Worm (Caenorhabditis elegans) whole organism, L1 larva: ENCODE results near the gene mma-1.
A peak's percentile ranks its signal among the peaks of the same experiment; 100 is the strongest.

Experiments used
- C16A3.4 ChIP-seq: fragments of 150-350 bp; optimal IDR thresholded peaks from 2 replicates; lab custom pipeline; 2014; ENCODE audit warnings: missing biosample characterization, missing genetic modification characterization
- C34B4.2 ChIP-seq: sonication (generic microtip); optimal IDR thresholded peaks from 2 replicates; lab custom pipeline; 2017; ENCODE audit warnings: mild to moderate bottlenecking, missing genetic modification characterization, missing compliant biosample characterization
- F16B12.6 ChIP-seq: fragments of 150-350 bp; optimal IDR thresholded peaks from 2 replicates; lab custom pipeline; 2014; ENCODE audit warnings: missing biosample characterization, missing genetic modification characterization
- Y116A8C.19 ChIP-seq: sonication (generic microtip); optimal IDR thresholded peaks from 2 replicates; lab custom pipeline; 2016; ENCODE audit warnings: missing compliant biosample characterization, missing genetic modification characterization, borderline replicate concordance
- alr-1 ChIP-seq: fragments of 200-800 bp; sonication (Bioruptor generic); optimal IDR thresholded peaks from 2 replicates; lab custom pipeline; 2018; ENCODE audit warnings: borderline replicate concordance, mild to moderate bottlenecking, missing genetic modification characterization, missing compliant biosample characterization
- blmp-1 ChIP-seq: fragments of 150-350 bp; optimal IDR thresholded peaks from 2 replicates; lab custom pipeline; 2014; ENCODE audit warnings: missing biosample characterization, missing genetic modification characterization
- ceh-8 ChIP-seq: fragments of 200-800 bp; sonication (Bioruptor generic); optimal IDR thresholded peaks from 2 replicates; lab custom pipeline; 2018; ENCODE audit warnings: mild to moderate bottlenecking, missing genetic modification characterization, moderate library complexity, missing compliant biosample characterization
- ceh-82 ChIP-seq, 3 experiments: fragments of 150-350 bp in 1 of 3; sonication (generic microtip) in 2 of 3; optimal IDR thresholded peaks; 2 replicates each; lab custom pipeline; 2014 to 2017; ENCODE audit warnings: missing biosample characterization in 3 of 3, missing genetic modification characterization in 3 of 3
- ceh-88 ChIP-seq: fragments of 200-800 bp; sonication (Bioruptor generic); IDR thresholded peaks from 2 replicates; pipeline ENCODE4 v1.3.6; 2022; ENCODE audit warnings: missing genetic modification characterization, missing compliant biosample characterization
- dpl-1 ChIP-seq, 3 experiments: fragments of 150-350 bp in 2 of 3; sonication (generic microtip) in 1 of 3; optimal IDR thresholded peaks; 2 replicates each; lab custom pipeline; 2014 to 2017; ENCODE audit warnings: missing biosample characterization in 3 of 3, missing genetic modification characterization in 3 of 3, missing genetic modification reagents in 3 of 3
- dsc-1 ChIP-seq: sonication (generic microtip); optimal IDR thresholded peaks from 2 replicates; lab custom pipeline; 2016; ENCODE audit warnings: mild to moderate bottlenecking, missing genetic modification characterization, missing compliant biosample characterization
- egl-13 ChIP-seq: sonication (generic microtip); optimal IDR thresholded peaks from 2 replicates; lab custom pipeline; 2016; ENCODE audit warnings: missing genotype, missing genetic modification reagents, missing genetic modification characterization, missing compliant biosample characterization
- egl-27 ChIP-seq, 2 experiments: fragments of 150-350 bp in 1 of 2; sonication (generic microtip); optimal IDR thresholded peaks; 3 replicates each; lab custom pipeline; 2017 to 2018; ENCODE audit warnings: missing biosample characterization in 2 of 2, missing genetic modification characterization in 2 of 2, missing genetic modification reagents in 2 of 2
- elt-3 ChIP-seq, 6 experiments: fragments of 150-350 bp in 1 of 6; sonication (generic microtip); optimal IDR thresholded peaks; 2 replicates each; lab custom pipeline; 2017 to 2018; ENCODE audit warnings: missing biosample characterization in 6 of 6, missing genetic modification characterization in 6 of 6, inconsistent platforms in 1 of 6
- fkh-4 ChIP-seq: sonication (generic microtip); optimal IDR thresholded peaks from 2 replicates; lab custom pipeline; 2016; ENCODE audit warnings: missing compliant biosample characterization, missing genetic modification characterization, borderline replicate concordance
- fkh-8 ChIP-seq: sonication (generic microtip); optimal IDR thresholded peaks from 2 replicates; lab custom pipeline; 2016; ENCODE audit warnings: mild to moderate bottlenecking, missing genetic modification characterization, missing compliant biosample characterization
- fos-1 ChIP-seq: fragments of 150-350 bp; optimal IDR thresholded peaks from 2 replicates; lab custom pipeline; 2014; ENCODE audit warnings: missing biosample characterization, missing genetic modification characterization
- hlh-4 ChIP-seq: sonication (generic microtip); optimal IDR thresholded peaks from 2 replicates; lab custom pipeline; 2016; ENCODE audit warnings: mild to moderate bottlenecking, missing genetic modification characterization, missing compliant biosample characterization
- irx-1 ChIP-seq: sonication (generic microtip); optimal IDR thresholded peaks from 2 replicates; lab custom pipeline; 2016; ENCODE audit warnings: missing genetic modification characterization, missing compliant biosample characterization
- jun-1 ChIP-seq: fragments of 150-350 bp; optimal IDR thresholded peaks from 2 replicates; lab custom pipeline; 2014; ENCODE audit warnings: missing biosample characterization, missing genetic modification reagents, missing genetic modification characterization
- lin-13 ChIP-seq: fragments of 150-350 bp; optimal IDR thresholded peaks from 2 replicates; lab custom pipeline; 2014; ENCODE audit warnings: missing biosample characterization, missing genetic modification reagents, missing genetic modification characterization
- lin-14 ChIP-seq: fragments of 200-800 bp; sonication (Bioruptor generic); optimal IDR thresholded peaks from 2 replicates; lab custom pipeline; 2018; ENCODE audit warnings: mild to moderate bottlenecking, missing genetic modification characterization, moderate library complexity, missing compliant biosample characterization
- lin-15B ChIP-seq: fragments of 150-350 bp; sonication (generic microtip); optimal IDR thresholded peaks from 3 replicates; lab custom pipeline; 2014; ENCODE audit warnings: missing biosample characterization, missing genetic modification characterization
- lin-39 ChIP-seq: fragments of 150-350 bp; optimal IDR thresholded peaks from 2 replicates; lab custom pipeline; 2014; ENCODE audit warnings: missing biosample characterization, missing genetic modification reagents, missing genetic modification characterization
- lsy-2 ChIP-seq, 2 experiments: fragments of 150-350 bp; optimal IDR thresholded peaks; 2 replicates each; lab custom pipeline; 2014; ENCODE audit warnings: missing biosample characterization in 2 of 2, missing genetic modification characterization in 2 of 2
- mab-9 ChIP-seq: fragments of 200-800 bp; sonication (Bioruptor generic); IDR thresholded peaks from 2 replicates; pipeline ENCODE4 v1.3.6; 2022; ENCODE audit warnings: missing genetic modification reagents, missing genetic modification characterization, missing compliant biosample characterization
- nhr-12 ChIP-seq: sonication (generic microtip); optimal IDR thresholded peaks from 2 replicates; lab custom pipeline; 2017; ENCODE audit warnings: missing biosample characterization, missing genetic modification characterization
- nhr-20 ChIP-seq: sonication (generic microtip); optimal IDR thresholded peaks from 2 replicates; lab custom pipeline; 2016; ENCODE audit warnings: mild to moderate bottlenecking, missing genetic modification characterization, missing compliant biosample characterization
- nhr-76 ChIP-seq: sonication (generic microtip); optimal IDR thresholded peaks from 2 replicates; lab custom pipeline; 2017; ENCODE audit warnings: missing biosample characterization, missing genetic modification characterization
- nhr-77 ChIP-seq: fragments of 150-350 bp; optimal IDR thresholded peaks from 2 replicates; lab custom pipeline; 2014; ENCODE audit warnings: missing biosample characterization, missing genetic modification characterization
- nhr-84 ChIP-seq: sonication (generic microtip); optimal IDR thresholded peaks from 2 replicates; lab custom pipeline; 2017; ENCODE audit warnings: missing biosample characterization, missing genetic modification characterization
- nhr-85 ChIP-seq: sonication (generic microtip); peaks from one replicate; lab custom pipeline; 2016; ENCODE audit warnings: missing genetic modification characterization, inconsistent platforms, missing compliant biosample characterization
- pax-3 ChIP-seq: fragments of 200-800 bp; sonication (Bioruptor generic); optimal IDR thresholded peaks from 2 replicates; lab custom pipeline; 2018; ENCODE audit warnings: mild to moderate bottlenecking, missing genetic modification characterization, moderate library complexity, missing compliant biosample characterization
- snu-23 ChIP-seq: sonication (generic microtip); optimal IDR thresholded peaks from 2 replicates; lab custom pipeline; 2016; ENCODE audit warnings: missing genetic modification characterization, missing compliant biosample characterization
- sox-4 ChIP-seq: sonication (generic microtip); optimal IDR thresholded peaks from 2 replicates; lab custom pipeline; 2016; ENCODE audit warnings: missing genetic modification characterization, missing compliant biosample characterization
- sptf-1 ChIP-seq: fragments of 150-350 bp; optimal IDR thresholded peaks from 2 replicates; lab custom pipeline; 2014; ENCODE audit warnings: missing biosample characterization, missing genetic modification characterization
- unc-98 ChIP-seq: fragments of 200-800 bp; sonication (Bioruptor generic); IDR thresholded peaks from 2 replicates; pipeline ENCODE4 v1.3.6; 2022; ENCODE audit warnings: missing genetic modification characterization, missing compliant biosample characterization
- zag-1 ChIP-seq: fragments of 150-350 bp; optimal IDR thresholded peaks from 2 replicates; lab custom pipeline; 2014; ENCODE audit warnings: missing biosample characterization, missing genetic modification characterization
- zip-4 ChIP-seq: fragments of 200-800 bp; sonication (Bioruptor generic); optimal IDR thresholded peaks from 2 replicates; lab custom pipeline; 2018; ENCODE audit warnings: mild to moderate bottlenecking, missing genetic modification characterization, moderate library complexity, missing compliant biosample characterization

The mma-1 gene

ce11 chrV:12576495-12576947 is 19.6 kb downstream of the mma-1 start, which contains the start of gene grl-23:
Gene grl-23 (minus strand): TSS chrV:12576897.
- TF ChIP-seq C34B4.2 (tag; lab: Kevin White, UChicago): no peak
- TF ChIP-seq nhr-12: no peak
- TF ChIP-seq ceh-88 (GFP tag; lab: Robert Waterston, UW): no peak
- TF ChIP-seq lin-39 (tag; lab: Kevin White, UChicago): no peak
- no peak for TF ChIP-seq hlh-4 (tag; lab: Kevin White, UChicago)
- no peak for TF ChIP-seq ceh-82 (tag; optimal IDR thresholded peaks at IDR 0.05; lab: Kevin White, UChicago)
- TF ChIP-seq unc-98 (GFP tag; lab: Robert Waterston, UW): no peak
- TF ChIP-seq lin-13 (GFP tag; lab: Kevin White, UChicago): no peak
- no peak for TF ChIP-seq nhr-77 (tag; lab: Kevin White, UChicago)
- TF ChIP-seq sptf-1 (tag; lab: Kevin White, UChicago): no peak

DNA sequence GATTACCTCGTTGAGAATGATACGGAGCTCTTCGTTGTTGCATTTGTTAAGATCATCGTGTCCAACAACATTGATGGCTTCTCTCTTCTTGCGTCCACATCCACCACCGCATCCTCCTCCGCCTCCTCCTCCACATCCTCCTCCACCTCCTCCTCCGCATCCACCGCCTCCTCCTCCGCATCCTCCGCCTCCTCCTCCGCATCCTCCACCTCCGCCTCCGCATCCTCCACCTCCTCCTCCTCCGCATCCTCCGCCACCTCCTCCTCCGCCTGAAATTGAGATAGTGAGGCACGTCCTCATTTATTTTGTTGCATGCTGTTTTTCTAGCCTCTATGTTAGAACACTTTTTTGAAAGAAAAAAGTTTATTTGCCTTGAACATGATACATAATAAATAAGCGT is 20.2 kb downstream of the mma-1 start:
- TF ChIP-seq nhr-85 (tag; lab: Kevin White, UChicago) (no peak), ceh-8 (peak; percentile 68)

ce11 chrV:12570271-12570670 is 25.8 kb downstream of the mma-1 start:
- TF ChIP-seq egl-27 (tag; optimal IDR thresholded peaks at IDR 0.05; lab: Kevin White, UChicago) (no peak), dsc-1 (peak; percentile 69), fkh-8 (tag; lab: Kevin White, UChicago) (peak; percentile 42), pax-3 (tag; lab: Kevin White, UChicago) (peak; percentile 60)

DNA sequence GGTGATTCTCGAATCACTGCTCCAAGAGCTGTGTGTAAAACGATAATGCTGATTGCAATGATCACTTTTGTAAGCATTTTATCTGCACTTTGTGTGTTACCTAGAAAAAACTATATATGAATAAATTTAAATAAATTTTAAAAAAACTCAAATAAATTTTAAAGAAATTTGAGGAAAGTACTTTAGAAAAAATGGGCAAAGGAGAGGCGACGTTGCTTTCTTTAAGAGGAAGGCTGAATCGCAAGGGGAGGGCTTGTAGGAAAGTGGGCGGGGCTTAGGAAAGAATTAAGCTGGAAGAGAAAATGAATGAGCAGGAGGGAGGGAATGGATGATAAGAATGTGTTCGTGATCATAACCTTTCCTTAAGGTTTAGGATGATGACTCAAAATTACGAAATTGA is 28.2 kb downstream of the mma-1 start, which contains the start of gene E02A10.4:
E02A10.4 (minus strand) TSS at position 101 of the 400 bp plus-strand sequence.
- TF ChIP-seq jun-1 (tag; lab: Kevin White, UChicago): no peak
- no peak for TF ChIP-seq lsy-2 (tag; optimal IDR thresholded peaks at IDR 0.05; lab: Kevin White, UChicago)
- no peak for TF ChIP-seq zip-4 (GFP tag; lab: Kevin White, UChicago)

DNA sequence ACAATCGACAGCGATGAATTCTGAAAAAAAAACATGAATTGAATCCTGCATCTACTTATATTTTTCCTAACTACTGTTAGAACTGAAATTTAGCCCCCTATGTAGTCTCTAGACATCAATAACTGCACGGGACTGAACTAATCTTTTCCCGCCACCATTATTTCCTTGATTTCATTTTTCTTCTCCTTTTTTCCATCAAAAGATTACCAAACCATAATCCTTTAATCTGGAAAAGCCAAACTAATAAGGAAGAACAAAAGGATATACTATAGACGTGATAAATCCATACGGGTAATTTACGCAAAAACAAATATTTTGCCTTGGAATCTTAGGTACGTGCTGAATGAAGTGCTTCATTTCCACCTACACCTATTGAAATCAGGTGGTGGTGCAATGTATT is 28.8 kb downstream of the mma-1 start:
- no peak for TF ChIP-seq dpl-1 (GFP tag; optimal IDR thresholded peaks at IDR 0.05; lab: Kevin White, UChicago)
- TF ChIP-seq mab-9 (GFP tag; lab: Robert Waterston, UW): no peak
- no peak for TF ChIP-seq alr-1 (tag; lab: Kevin White, UChicago)
- no peak for TF ChIP-seq zag-1 (tag; lab: Kevin White, UChicago)
- TF ChIP-seq egl-13 (tag; lab: Kevin White, UChicago): no peak
- no peak for TF ChIP-seq nhr-76
- TF ChIP-seq F16B12.6: no peak
- no peak for TF ChIP-seq elt-3 (tag; optimal IDR thresholded peaks at IDR 0.05; lab: Kevin White, UChicago)
- no peak for TF ChIP-seq lin-14 (GFP tag; lab: Kevin White, UChicago)
- TF ChIP-seq Y116A8C.19 (tag; lab: Kevin White, UChicago): no peak
- no peak for TF ChIP-seq irx-1 (tag; lab: Kevin White, UChicago)
- TF ChIP-seq lsy-2 (tag; optimal IDR thresholded peaks at IDR 0.05; lab: Kevin White, UChicago): no peak
- no peak for TF ChIP-seq C16A3.4 (tag; lab: Kevin White, UChicago)
- TF ChIP-seq blmp-1 (tag; lab: Kevin White, UChicago): no peak
- TF ChIP-seq fos-1 (tag; lab: Kevin White, UChicago): no peak
- peak; percentile 33 for TF ChIP-seq sox-4 (tag; lab: Kevin White, UChicago)
- TF ChIP-seq lin-15B (tag; lab: Kevin White, UChicago): no peak
- TF ChIP-seq pax-3 (tag; lab: Kevin White, UChicago): peak; percentile 68
- TF ChIP-seq unc-98 (GFP tag; lab: Robert Waterston, UW): no peak
- no peak for TF ChIP-seq nhr-84 (tag; lab: Kevin White, UChicago)
- TF ChIP-seq lin-39 (tag; lab: Kevin White, UChicago): no peak
- TF ChIP-seq fkh-4 (tag; lab: Kevin White, UChicago): no peak
- TF ChIP-seq nhr-20: no peak
- TF ChIP-seq snu-23 (GFP tag; lab: Kevin White, UChicago): no peak
- TF ChIP-seq dsc-1: peak; percentile 80
